Worm (Caenorhabditis elegans): ENCODE measurements around the gene K07F5.22.

ce11 chrIV:9899227-9899626, 34.3 kb downstream of the K07F5.22 start:
- no peak for TF ChIP-seq unc-62 (GFP tag; optimal IDR thresholded peaks at IDR 0.05)
- TF ChIP-seq madf-3 (GFP tag; IDR thresholded peaks at IDR 0.05) = no peak
- TF ChIP-seq snpc-4 (GFP tag; optimal IDR thresholded peaks at IDR 0.05) = no peak
- no peak for TF ChIP-seq snpc-4 (tag; optimal IDR thresholded peaks at IDR 0.05)
- no peak for TF ChIP-seq pha-4 (tag; optimal IDR thresholded peaks at IDR 0.05)
- no peak for TF ChIP-seq zfh-2 (GFP tag; conservative IDR thresholded peaks at IDR 0.05)
- no peak for TF ChIP-seq tlf-1 (GFP tag; optimal IDR thresholded peaks at IDR 0.05)
- no peak for TF ChIP-seq bed-1 (GFP tag; IDR thresholded peaks at IDR 0.05)
- no peak for TF ChIP-seq F39B2.1 (GFP tag; IDR thresholded peaks at IDR 0.05)
- no peak for TF ChIP-seq lin-26 (GFP tag; IDR thresholded peaks at IDR 0.05)
- no peak for TF ChIP-seq Y53G8AR.9 (GFP tag; conservative IDR thresholded peaks at IDR 0.05)
